Worm (Caenorhabditis elegans): Measurements from ENCODE around the gene C50B8.6.

ce11 chrV:13571714-13572258 lies 7.0 kb upstream of the C50B8.6 start, which contains the start of gene C50B8.4:
- TF ChIP-seq pqm-1 (tag; optimal IDR thresholded peaks at IDR 0.05) (no peak), nhr-11 (tag; optimal IDR thresholded peaks at IDR 0.05) (no peak), sox-4 (tag; optimal IDR thresholded peaks at IDR 0.05) (no peak), alr-1 (tag; optimal IDR thresholded peaks at IDR 0.05; ENCODE audit: borderline replicate concordance) (no peak), nhr-20 (tag; optimal IDR thresholded peaks at IDR 0.05) (no peak), C34B4.2 (tag; optimal IDR thresholded peaks at IDR 0.05) (no peak), ama-1 (optimal IDR thresholded peaks at IDR 0.05) (no peak), skn-1 (tag; optimal IDR thresholded peaks at IDR 0.05) (no peak), elt-3 (tag; optimal IDR thresholded peaks at IDR 0.05) (no peak), nhr-237 (tag; optimal IDR thresholded peaks at IDR 0.05) (no peak)

All from whole organism, L1 larva.